Worm (Caenorhabditis elegans): ENCODE results near the gene clec-262.
"Not testable (repeated sequence)": the region's sequence is repeated elsewhere in the genome, so short reads cannot be mapped to it uniquely, and the experiment has no call there.

Gene clec-262

ce11 chrV:20282827-20283226 is 28.8 kb upstream of the clec-262 start:
- TF ChIP-seq ceh-39 (tag; optimal IDR thresholded peaks at IDR 0.05) (no peak), unc-120 (tag; optimal IDR thresholded peaks at IDR 0.05; ENCODE audit: poor library complexity, severe bottlenecking) (no peak), elt-1 (tag; optimal IDR thresholded peaks at IDR 0.05; ENCODE audit: borderline replicate concordance, insufficient read depth) (no peak), unc-62 (GFP tag; optimal IDR thresholded peaks at IDR 0.05) (no peak), nhr-12 (tag; optimal IDR thresholded peaks at IDR 0.05) (no peak), ceh-83 (GFP tag; optimal IDR thresholded peaks at IDR 0.05) (no peak), elt-3 (tag; optimal IDR thresholded peaks at IDR 0.05) (no peak), nhr-76 (tag; optimal IDR thresholded peaks at IDR 0.05) (no peak)

ce11 chrV:20289317-20289716 is 22.3 kb upstream of the clec-262 start, which contains the start of gene mlt-4:
mlt-4 (minus strand) TSS chrV:20289417.
- TF ChIP-seq flh-1 (GFP tag; optimal IDR thresholded peaks at IDR 0.05): no peak
- TF ChIP-seq nhr-2 (tag; optimal IDR thresholded peaks at IDR 0.05): no peak
- TF ChIP-seq nhr-28 (tag; optimal IDR thresholded peaks at IDR 0.05): no peak
- TF ChIP-seq elt-3 (tag; optimal IDR thresholded peaks at IDR 0.05): no peak
- TF ChIP-seq snpc-4 (tag; optimal IDR thresholded peaks at IDR 0.05): no peak
- no peak for TF ChIP-seq ceh-39 (tag; optimal IDR thresholded peaks at IDR 0.05)
- TF ChIP-seq mab-5 (tag; optimal IDR thresholded peaks at IDR 0.05): no peak
- no peak for TF ChIP-seq ceh-43 (GFP tag; optimal IDR thresholded peaks at IDR 0.05)

ce11 chrV:20294388-20294787 is 17.2 kb upstream of the clec-262 start, which contains the start of gene clec-261:
clec-261 (minus strand) TSS chrV:20294488.
- TF ChIP-seq flh-1 (GFP tag; optimal IDR thresholded peaks at IDR 0.05): no peak
- TF ChIP-seq unc-39 (tag; optimal IDR thresholded peaks at IDR 0.05): no peak
- no peak for TF ChIP-seq nhr-28 (tag; optimal IDR thresholded peaks at IDR 0.05)
- TF ChIP-seq unc-62 (GFP tag; optimal IDR thresholded peaks at IDR 0.05): no peak
- TF ChIP-seq ces-1 (GFP tag; optimal IDR thresholded peaks at IDR 0.05): no peak
- TF ChIP-seq M03D4.4 (tag; optimal IDR thresholded peaks at IDR 0.05): no peak
- no peak for TF ChIP-seq tbx-8 (GFP tag; optimal IDR thresholded peaks at IDR 0.05)
- TF ChIP-seq drap-1 (GFP tag; optimal IDR thresholded peaks at IDR 0.05): no peak

ce11 chrV:20297650-20298049 is 14.0 kb upstream of the clec-262 start, which contains the start of gene ZC15.5:
ZC15.5 (plus strand) TSS chrV:20297950.
- TF ChIP-seq snpc-4 (tag; optimal IDR thresholded peaks at IDR 0.05) (no peak), hlh-1 (tag; optimal IDR thresholded peaks at IDR 0.05) (no peak), blmp-1 (tag; optimal IDR thresholded peaks at IDR 0.05) (no peak), tbx-8 (GFP tag; optimal IDR thresholded peaks at IDR 0.05) (no peak), sptf-1 (tag; optimal IDR thresholded peaks at IDR 0.05) (no peak), zip-8 (tag; optimal IDR thresholded peaks at IDR 0.05) (no peak), unc-62 (GFP tag; optimal IDR thresholded peaks at IDR 0.05) (no peak), drap-1 (GFP tag; optimal IDR thresholded peaks at IDR 0.05) (no peak), ceh-43 (GFP tag; optimal IDR thresholded peaks at IDR 0.05) (no peak), ceh-39 (tag; optimal IDR thresholded peaks at IDR 0.05) (no peak)

- TF ChIP-seq lsy-2 (tag; optimal IDR thresholded peaks at IDR 0.05); lin-32 (GFP tag; optimal IDR thresholded peaks at IDR 0.05); nhr-237 (tag; optimal IDR thresholded peaks at IDR 0.05): not testable (repeated sequence)
Observed at ce11 chrV:20303288-20303687, 8.3 kb upstream of the clec-262 start, which contains the start of gene ZC15.3. ZC15.3 (plus strand) TSS chrV:20303588.

- TF ChIP-seq zip-8 (tag; optimal IDR thresholded peaks at IDR 0.05) (no peak), tbx-8 (GFP tag; optimal IDR thresholded peaks at IDR 0.05) (no peak), blmp-1 (tag; optimal IDR thresholded peaks at IDR 0.05) (no peak), elt-3 (tag; optimal IDR thresholded peaks at IDR 0.05) (no peak), snpc-4 (tag; optimal IDR thresholded peaks at IDR 0.05) (no peak), pha-4 (tag; optimal IDR thresholded peaks at IDR 0.05) (no peak), mab-5 (tag; optimal IDR thresholded peaks at IDR 0.05) (no peak), sem-2 (GFP tag; optimal IDR thresholded peaks at IDR 0.05) (no peak), nhr-28 (tag; optimal IDR thresholded peaks at IDR 0.05) (no peak)
Observed at ce11 chrV:20305803-20306202, 5.8 kb upstream of the clec-262 start, which contains the start of gene ZC15.1. ZC15.1 (plus strand) TSS chrV:20306103.

- TF ChIP-seq blmp-1 (tag; optimal IDR thresholded peaks at IDR 0.05) (no peak), zip-8 (tag; optimal IDR thresholded peaks at IDR 0.05) (no peak), bed-3 (GFP tag; optimal IDR thresholded peaks at IDR 0.05) (no peak), unc-120 (tag; optimal IDR thresholded peaks at IDR 0.05; ENCODE audit: poor library complexity, severe bottlenecking) (no peak), drap-1 (GFP tag; optimal IDR thresholded peaks at IDR 0.05) (no peak), unc-62 (GFP tag; optimal IDR thresholded peaks at IDR 0.05) (no peak), ceh-43 (GFP tag; optimal IDR thresholded peaks at IDR 0.05) (no peak), sem-2 (GFP tag; optimal IDR thresholded peaks at IDR 0.05) (no peak)
Observed at ce11 chrV:20310575-20310974, 1.0 kb upstream of the clec-262 start, which contains the start of gene ZC15.10. ZC15.10 (plus strand) TSS chrV:20310736.

All from whole organism, mixed stage, embryonic.